Fruit fly (Drosophila melanogaster) whole organism, embryonic: ENCODE measurements around the gene lilli.

Experiments used
- ATbp ChIP-seq: fragments of 200-800 bp; sonication (Bioruptor generic); optimal IDR thresholded peaks from 2 replicates; lab custom pipeline; 2017; ENCODE audit warnings: missing biosample characterization, mild to moderate bottlenecking, missing genetic modification characterization, missing genetic modification reagents
- Ada2b ChIP-seq: fragments of 200-800 bp; sonication (Bioruptor generic); IDR thresholded peaks from 2 replicates; pipeline ENCODE4 v1.3.6; 2022; ENCODE audit warnings: missing biosample characterization, missing genetic modification characterization
- Atf3 ChIP-seq: fragments of 200-800 bp; sonication (Bioruptor generic); optimal IDR thresholded peaks from 3 replicates; lab custom pipeline; 2016; ENCODE audit warnings: missing biosample characterization, missing genetic modification characterization
- BtbVII ChIP-seq: fragments of 200-800 bp; sonication (Bioruptor generic); optimal IDR thresholded peaks from 3 replicates; lab custom pipeline; 2017; ENCODE audit warnings: missing biosample characterization, mild to moderate bottlenecking, missing genetic modification characterization
- CG10321 ChIP-seq: fragments of 200-800 bp; sonication (Bioruptor generic); IDR thresholded peaks from 2 replicates; pipeline ENCODE4 v1.3.6; 2022; ENCODE audit warnings: missing biosample characterization, missing genetic modification characterization
- CG10462 ChIP-seq: fragments of 200-800 bp; sonication (Bioruptor generic); optimal IDR thresholded peaks from 2 replicates; lab custom pipeline; 2016; ENCODE audit warnings: missing biosample characterization, missing genetic modification characterization
- CG10654 ChIP-seq: fragments of 200-800 bp; sonication (Bioruptor generic); optimal IDR thresholded peaks from 2 replicates; lab custom pipeline; 2016; ENCODE audit warnings: missing biosample characterization, missing genetic modification characterization
- CG11560 ChIP-seq: fragments of 200-800 bp; sonication (Bioruptor generic); IDR thresholded peaks from 3 replicates; pipeline ENCODE4 v1.3.6; 2022; ENCODE audit warnings: missing biosample characterization, missing genetic modification characterization
- CG12659 ChIP-seq: fragments of 200-800 bp; sonication (Bioruptor generic); optimal IDR thresholded peaks from 3 replicates; lab custom pipeline; 2017; ENCODE audit warnings: mild to moderate bottlenecking, missing biosample characterization, missing genetic modification reagents, missing genetic modification characterization
- CG15011 ChIP-seq: fragments of 200-800 bp; sonication (Bioruptor generic); optimal IDR thresholded peaks from 3 replicates; lab custom pipeline; 2018; ENCODE audit warnings: missing biosample characterization, mild to moderate bottlenecking, missing genetic modification characterization
- CG1602 ChIP-seq: fragments of 200-800 bp; sonication (Bioruptor generic); optimal IDR thresholded peaks from 3 replicates; lab custom pipeline; 2016; ENCODE audit warnings: missing biosample characterization, missing genetic modification characterization
- CG16813 ChIP-seq: fragments of 200-800 bp; sonication (Bioruptor generic); IDR thresholded peaks from 3 replicates; pipeline ENCODE4 v1.3.6; 2022; ENCODE audit warnings: missing biosample characterization, missing genetic modification characterization; ENCODE audit not compliant: partially characterized antibody
- CG17359 ChIP-seq: fragments of 200-800 bp; sonication (Bioruptor generic); optimal IDR thresholded peaks from 3 replicates; lab custom pipeline; 2018; ENCODE audit warnings: missing biosample characterization, mild to moderate bottlenecking, missing genetic modification characterization, moderate library complexity
- CG18599 ChIP-seq: fragments of 200-800 bp; sonication (Bioruptor generic); optimal IDR thresholded peaks from 3 replicates; lab custom pipeline; 2017; ENCODE audit warnings: missing biosample characterization, missing genetic modification characterization, mild to moderate bottlenecking, moderate library complexity, missing genetic modification reagents
- CG2875 ChIP-seq: fragments of 200-800 bp; sonication (Bioruptor generic); optimal IDR thresholded peaks from 2 replicates; lab custom pipeline; 2017; ENCODE audit warnings: missing biosample characterization, mild to moderate bottlenecking, missing genetic modification characterization, missing genetic modification reagents
- CG30431 ChIP-seq: fragments of 200-800 bp; sonication (Bioruptor generic); optimal IDR thresholded peaks from 2 replicates; lab custom pipeline; 2017; ENCODE audit warnings: missing biosample characterization, missing genetic modification characterization
- CG34422 ChIP-seq: fragments of 200-800 bp; sonication (Bioruptor generic); IDR thresholded peaks from 3 replicates; pipeline ENCODE4 v1.3.6; 2022; ENCODE audit warnings: missing biosample characterization, missing genetic modification characterization
- CG5180 ChIP-seq: fragments of 200-800 bp; sonication (Bioruptor generic); optimal IDR thresholded peaks from 3 replicates; lab custom pipeline; 2017; ENCODE audit warnings: missing biosample characterization, missing genetic modification characterization, mild to moderate bottlenecking, moderate library complexity, missing genetic modification reagents
- CG6272 ChIP-seq: fragments of 200-800 bp; sonication (Bioruptor generic); IDR thresholded peaks from 2 replicates; pipeline ENCODE4 v1.3.6; 2022; ENCODE audit warnings: missing biosample characterization, missing genetic modification characterization
- CG7556 ChIP-seq: fragments of 200-800 bp; sonication (Bioruptor generic); optimal IDR thresholded peaks from 2 replicates; lab custom pipeline; 2017; ENCODE audit warnings: missing biosample characterization, mild to moderate bottlenecking, missing genetic modification characterization
- CG9876 ChIP-seq: fragments of 200-800 bp; sonication (Bioruptor generic); optimal IDR thresholded peaks from 2 replicates; lab custom pipeline; 2016; ENCODE audit warnings: missing biosample characterization, missing genetic modification characterization
- CkIIα-i1 ChIP-seq: fragments of 200-800 bp; sonication (Bioruptor generic); IDR thresholded peaks from 2 replicates; pipeline ENCODE4 v1.3.6; 2022; ENCODE audit warnings: missing biosample characterization, missing genetic modification characterization
- CrebB ChIP-seq: fragments of 200-800 bp; sonication (Bioruptor generic); optimal IDR thresholded peaks from 3 replicates; lab custom pipeline; 2018; ENCODE audit warnings: missing biosample characterization, mild to moderate bottlenecking, missing genetic modification characterization
- Dp ChIP-seq: fragments of 200-800 bp; sonication (Bioruptor generic); optimal IDR thresholded peaks from 2 replicates; lab custom pipeline; 2018; ENCODE audit warnings: missing biosample characterization, mild to moderate bottlenecking, missing genetic modification characterization, moderate library complexity
- Dref ChIP-seq: fragments of 200-800 bp; sonication (Bioruptor generic); IDR thresholded peaks from 2 replicates; pipeline ENCODE4 v1.3.6; 2022; ENCODE audit warnings: missing biosample characterization, missing genetic modification characterization
- GATAe ChIP-seq: fragments of 200-800 bp; sonication (Bioruptor generic); conservative IDR thresholded peaks from 2 replicates; pipeline ENCODE4 v1.3.6; 2022; ENCODE audit warnings: missing biosample characterization, missing genetic modification characterization
- Hsf ChIP-seq: fragments of 200-800 bp; sonication (Bioruptor generic); optimal IDR thresholded peaks from 3 replicates; lab custom pipeline; 2016; ENCODE audit warnings: missing biosample characterization, missing genetic modification characterization
- Kr ChIP-seq: fragments of 200-800 bp; sonication (Bioruptor generic); optimal IDR thresholded peaks from 2 replicates; lab custom pipeline; 2017; ENCODE audit warnings: missing biosample characterization, mild to moderate bottlenecking, missing genetic modification characterization
- MBD-R2 ChIP-seq: fragments of 200-800 bp; sonication (Bioruptor generic); IDR thresholded peaks from 2 replicates; pipeline ENCODE4 v1.3.6; 2022; ENCODE audit warnings: missing biosample characterization, missing genetic modification characterization
- Rx ChIP-seq: fragments of 200-800 bp; sonication (Bioruptor generic); IDR thresholded peaks from 2 replicates; pipeline ENCODE4 v1.3.6; 2022; ENCODE audit warnings: missing biosample characterization, missing genetic modification characterization
- Stat92E ChIP-seq, 3 experiments: fragments of >200 bp in 2 of 3; fragments of 200-800 bp in 1 of 3; sonication (Bioruptor generic) in 1 of 3; optimal IDR thresholded peaks; 2 replicates each; lab custom pipeline; 2017 to 2019; ENCODE audit warnings: missing biosample characterization in 3 of 3, missing genetic modification characterization in 3 of 3, mild to moderate bottlenecking in 1 of 3, moderate library complexity in 1 of 3
- ac ChIP-seq: fragments of 200-800 bp; sonication (Bioruptor generic); optimal IDR thresholded peaks from 3 replicates; lab custom pipeline; 2017; ENCODE audit warnings: missing biosample characterization, mild to moderate bottlenecking, missing genetic modification characterization
- cato ChIP-seq: fragments of 200-800 bp; sonication (Bioruptor generic); optimal IDR thresholded peaks from 2 replicates; lab custom pipeline; 2016; ENCODE audit warnings: missing biosample characterization, missing genetic modification characterization, borderline replicate concordance
- ci ChIP-seq: fragments of 200-800 bp; sonication (Bioruptor generic); IDR thresholded peaks from 3 replicates; pipeline ENCODE4 v1.3.6; 2022; ENCODE audit warnings: missing biosample characterization, missing genetic modification characterization
- dati ChIP-seq: fragments of 200-800 bp; sonication (Bioruptor generic); IDR thresholded peaks from 2 replicates; pipeline ENCODE4 v1.3.6; 2022; ENCODE audit warnings: missing biosample characterization, missing genetic modification characterization
- dmrt11E ChIP-seq: fragments of 200-800 bp; sonication (Bioruptor generic); optimal IDR thresholded peaks from 3 replicates; lab custom pipeline; 2018; ENCODE audit warnings: missing biosample characterization, mild to moderate bottlenecking, missing genetic modification characterization, moderate library complexity
- dmrt99B ChIP-seq: fragments of 200-800 bp; sonication (Bioruptor generic); optimal IDR thresholded peaks from 2 replicates; lab custom pipeline; 2018; ENCODE audit warnings: missing biosample characterization, mild to moderate bottlenecking, missing genetic modification characterization, moderate library complexity
- grn ChIP-seq: fragments of 200-800 bp; sonication (Bioruptor generic); optimal IDR thresholded peaks from 3 replicates; lab custom pipeline; 2017; ENCODE audit warnings: missing biosample characterization, missing genetic modification characterization
- insv ChIP-seq, 2 experiments: fragments of 200-800 bp; sonication (Bioruptor generic); optimal IDR thresholded peaks; 3 replicates each; lab custom pipeline; 2016 to 2018; ENCODE audit warnings: missing biosample characterization in 2 of 2, missing genetic modification characterization in 2 of 2
- kni ChIP-seq: fragments of 200-800 bp; sonication (Bioruptor generic); optimal IDR thresholded peaks from 3 replicates; lab custom pipeline; 2017; ENCODE audit warnings: mild to moderate bottlenecking, missing biosample characterization, missing genetic modification reagents, missing genetic modification characterization
- lilli ChIP-seq: fragments of 200-800 bp; sonication (Bioruptor generic); optimal IDR thresholded peaks from 3 replicates; lab custom pipeline; 2016; ENCODE audit warnings: missing biosample characterization, missing genetic modification characterization
- maf-S ChIP-seq: fragments of 200-800 bp; sonication (Bioruptor generic); optimal IDR thresholded peaks from 2 replicates; lab custom pipeline; 2016; ENCODE audit warnings: missing biosample characterization, missing genetic modification characterization
- nau ChIP-seq: fragments of 200-800 bp; sonication (Bioruptor generic); optimal IDR thresholded peaks from 3 replicates; lab custom pipeline; 2017; ENCODE audit warnings: missing biosample characterization, mild to moderate bottlenecking, missing genetic modification characterization, missing genetic modification reagents
- peb ChIP-seq: fragments of 200-800 bp; sonication (Bioruptor generic); IDR thresholded peaks from 2 replicates; pipeline ENCODE4 v1.3.6; 2022; ENCODE audit warnings: missing biosample characterization, missing genetic modification characterization
- sima ChIP-seq: fragments of 200-800 bp; sonication (Bioruptor generic); optimal IDR thresholded peaks from 2 replicates; lab custom pipeline; 2016; ENCODE audit warnings: missing biosample characterization, missing genetic modification characterization
- slp2 ChIP-seq: fragments of 200-800 bp; sonication (Bioruptor generic); optimal IDR thresholded peaks from 2 replicates; lab custom pipeline; 2016; ENCODE audit warnings: missing biosample characterization, missing genetic modification characterization
- sqz ChIP-seq: fragments of 200-800 bp; sonication (Bioruptor generic); optimal IDR thresholded peaks from 3 replicates; lab custom pipeline; 2018; ENCODE audit warnings: missing biosample characterization, mild to moderate bottlenecking, missing genetic modification characterization
- tna ChIP-seq: fragments of 200-800 bp; sonication (Bioruptor generic); IDR thresholded peaks from 2 replicates; pipeline ENCODE4 v1.3.6; 2022; ENCODE audit warnings: missing biosample characterization, missing genetic modification characterization; ENCODE audit not compliant: partially characterized antibody
- unc-4 ChIP-seq: fragments of 200-800 bp; sonication (Bioruptor generic); IDR thresholded peaks from 2 replicates; pipeline ENCODE4 v1.3.6; 2022; ENCODE audit warnings: missing biosample characterization, missing genetic modification characterization; ENCODE audit not compliant: partially characterized antibody

Gene lilli

dm6 chr2L:2864601-2865000 is 21.1 kb upstream of the lilli start (continued):
- TF ChIP-seq CG18599 = peak; percentile 11
- no peak for TF ChIP-seq cato (GFP tag; lab: Kevin White, UChicago)
- TF ChIP-seq unc-4 (GFP tag; lab: Robert Waterston, UW) = no peak
- TF ChIP-seq tna (GFP tag; lab: Robert Waterston, UW) = no peak
- no peak for TF ChIP-seq Dp (GFP tag; lab: Kevin White, UChicago)
- peak; percentile 42 for TF ChIP-seq kni (GFP tag; lab: Kevin White, UChicago)
- TF ChIP-seq CG10321 = no peak
- TF ChIP-seq ci (GFP tag; lab: Robert Waterston, UW) = peak; percentile 73; the same call in 2 of the 3 replicates
- peak; percentile 70 for TF ChIP-seq ATbp (GFP tag; lab: Kevin White, UChicago)
- peak; percentile 6 for TF ChIP-seq CG10654 (GFP tag; lab: Kevin White, UChicago)
- peak; percentile 9 for TF ChIP-seq CrebB (tag; lab: Kevin White, UChicago)
- no peak for TF ChIP-seq insv (GFP tag; optimal IDR thresholded peaks at IDR 0.05; lab: Kevin White, UChicago)
- TF ChIP-seq CkIIα-i1 = no peak
- TF ChIP-seq slp2 (GFP tag; lab: Kevin White, UChicago) = no peak
- TF ChIP-seq BtbVII = peak; percentile 27
- no peak for TF ChIP-seq ac (GFP tag; lab: Kevin White, UChicago)
- TF ChIP-seq Ada2b (GFP tag; lab: Robert Waterston, UW) = no peak
- TF ChIP-seq sqz (GFP tag; lab: Kevin White, UChicago) = peak; percentile 35
- TF ChIP-seq CG6272 (GFP tag; lab: Robert Waterston, UW) = no peak

- no peak for TF ChIP-seq CG5180 (GFP tag; lab: Kevin White, UChicago)
- TF ChIP-seq lilli (GFP tag; lab: Kevin White, UChicago) = no peak
- no peak for TF ChIP-seq CG12659 (GFP tag; lab: Kevin White, UChicago)
- no peak for TF ChIP-seq CG10462 (GFP tag; lab: Kevin White, UChicago)
- TF ChIP-seq GATAe = 0 out of 2 replicates have a peak, but pooled peaks have one; percentile 30
- TF ChIP-seq CG11560 (tag; lab: Robert Waterston, UW) = no peak
- no peak for TF ChIP-seq CG34422
- TF ChIP-seq sima (GFP tag; lab: Kevin White, UChicago) = no peak
- no peak for TF ChIP-seq peb (GFP tag; lab: Robert Waterston, UW)
- TF ChIP-seq CG1602 = no peak
- no peak for TF ChIP-seq dmrt11E (tag; lab: Kevin White, UChicago)
- no peak for TF ChIP-seq Atf3 (GFP tag; lab: Kevin White, UChicago)
- no peak for TF ChIP-seq CG17359 (tag; lab: Kevin White, UChicago)
- TF ChIP-seq Dref (GFP tag; lab: Robert Waterston, UW) = no peak
- no peak for TF ChIP-seq CG9876
- TF ChIP-seq CG2875 (GFP tag; lab: Kevin White, UChicago) = no peak
- no peak for TF ChIP-seq Stat92E (GFP tag; optimal IDR thresholded peaks at IDR 0.05; lab: Kevin White, UChicago)
- TF ChIP-seq nau = no peak
- TF ChIP-seq CG7556 (GFP tag; lab: Kevin White, UChicago) = no peak
- no peak for TF ChIP-seq dati (GFP tag; lab: Robert Waterston, UW)
- no peak for TF ChIP-seq CG16813 (GFP tag; lab: Robert Waterston, UW)
- TF ChIP-seq CG15011 = no peak
- peak; percentile 52 for TF ChIP-seq grn
- no peak for TF ChIP-seq Rx (GFP tag; lab: Robert Waterston, UW)
- TF ChIP-seq MBD-R2 (GFP tag; lab: Robert Waterston, UW) = no peak
- TF ChIP-seq CG30431 (GFP tag; lab: Kevin White, UChicago) = no peak
- no peak for TF ChIP-seq maf-S
- TF ChIP-seq Kr (GFP tag; lab: Kevin White, UChicago) = no peak
- no peak for TF ChIP-seq dmrt99B (tag; lab: Kevin White, UChicago)
- no peak for TF ChIP-seq Hsf (GFP tag; lab: Kevin White, UChicago)
Observed at dm6 chr2L:2865560-2866309, 20.0 kb upstream of the lilli start.
